Fruit fly (Drosophila melanogaster) whole organism: ENCODE measurements around the gene CG31717.

Source experiments
- CG8478 ChIP-seq: fragments of >200 bp; optimal IDR thresholded peaks from 2 replicates; lab custom pipeline; 2018; ENCODE audit warnings: inconsistent platforms
- Dll ChIP-seq: fragments of >200 bp; optimal IDR thresholded peaks from 2 replicates; lab custom pipeline; 2017
- EcR ChIP-seq, 2 experiments: fragments of >200 bp; optimal IDR thresholded peaks; 2 replicates each; lab custom pipeline; 2017; ENCODE audit warnings: missing biosample characterization in 2 of 2, missing genetic modification characterization in 2 of 2, missing genetic modification reagents in 2 of 2
- pan ChIP-seq: fragments of >200 bp; optimal IDR thresholded peaks from 2 replicates; lab custom pipeline; 2017
- psq ChIP-seq: fragments of >200 bp; optimal IDR thresholded peaks from 2 replicates; lab custom pipeline; 2017
- usp ChIP-seq: fragments of >200 bp; optimal IDR thresholded peaks from 2 replicates; lab custom pipeline; 2017; ENCODE audit warnings: missing biosample characterization, missing genetic modification characterization, mixed read lengths

CG31717 gene

DNA sequence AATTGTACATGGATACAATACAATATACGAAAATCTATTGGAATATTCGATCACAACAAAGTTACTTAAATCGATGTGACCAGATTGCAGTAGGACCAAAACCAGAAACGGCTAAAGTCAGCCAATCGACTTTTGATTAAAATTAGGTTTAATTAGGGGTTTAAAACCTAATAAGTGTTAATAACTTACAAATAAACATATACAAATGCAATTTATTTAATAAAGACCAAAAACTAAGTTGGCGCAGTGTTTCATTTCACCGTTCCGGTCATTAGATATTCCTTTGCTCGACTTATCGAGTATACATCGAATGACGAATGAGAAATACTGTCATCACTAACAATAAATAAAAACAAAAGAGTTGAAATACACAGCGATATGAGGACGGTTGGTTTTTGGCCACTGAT lies at the start of gene CG31717, which contains the start of gene bsk:
TSS of gene CG31717 (plus strand) at position 297 of the 407 bp plus-strand sequence.
TSS of gene bsk (minus strand) at position 61 of the 407 bp plus-strand sequence.
- TF ChIP-seq EcR (GFP tag; optimal IDR thresholded peaks at IDR 0.05; lab: Kevin White, UChicago) = no peak
- no peak for TF ChIP-seq CG8478 (lab: Kevin White, UChicago)
- no peak for TF ChIP-seq pan (lab: Kevin White, UChicago)
- no peak for TF ChIP-seq Dll (lab: Kevin White, UChicago)
- no peak for TF ChIP-seq psq
- no peak for TF ChIP-seq usp (GFP tag; lab: Kevin White, UChicago)

DNA sequence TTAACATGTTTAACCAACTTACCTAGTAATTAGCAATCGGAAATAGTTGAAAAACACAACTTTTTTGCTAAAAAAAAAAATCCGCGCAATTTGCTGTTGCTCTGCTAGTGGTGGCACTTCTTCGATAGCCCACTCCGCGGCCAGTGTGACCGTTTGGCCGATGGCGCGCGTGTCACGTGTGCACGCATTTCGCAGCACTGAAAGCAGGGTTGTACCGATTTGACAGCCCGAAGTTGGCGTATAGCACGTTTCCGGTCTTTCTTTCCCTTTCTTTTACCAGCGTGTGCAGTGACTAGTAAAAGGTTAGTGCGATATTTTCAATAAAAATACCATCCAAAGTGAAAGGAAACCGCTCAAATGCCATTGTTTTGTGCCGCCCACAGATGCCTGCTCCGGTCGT lies 49.7 kb upstream of the CG31717 start, which contains the start of the genes Ripalpha and RpL7:
TSS of gene Ripalpha (minus strand) at position 128 of the 400 bp plus-strand sequence.
TSS of gene RpL7 (plus strand) at position 158 of the 400 bp plus-strand sequence.
- TF ChIP-seq pan (lab: Kevin White, UChicago) (no peak), usp (GFP tag; lab: Kevin White, UChicago) (no peak), EcR (GFP tag; optimal IDR thresholded peaks at IDR 0.05; lab: Kevin White, UChicago) (no peak), Dll (lab: Kevin White, UChicago) (no peak), CG8478 (lab: Kevin White, UChicago) (no peak), psq (no peak)

DNA sequence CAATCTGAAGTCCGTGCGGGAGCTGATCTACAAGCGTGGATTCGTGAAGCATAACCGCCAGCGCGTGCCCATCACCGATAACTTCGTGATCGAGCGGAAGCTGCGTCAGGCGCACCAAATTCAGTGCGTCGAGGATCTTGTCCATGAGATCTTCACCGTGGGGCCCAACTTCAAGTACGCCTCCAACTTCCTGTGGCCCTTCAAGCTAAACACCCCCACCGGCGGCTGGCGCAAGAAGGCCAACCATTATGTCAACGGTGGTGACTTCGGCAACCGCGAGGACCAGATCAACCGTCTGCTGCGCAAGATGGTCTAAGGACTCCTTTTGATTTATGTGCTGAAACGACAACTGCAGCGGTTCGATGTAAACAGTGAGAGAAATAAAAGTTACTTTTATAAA lies 48.8 kb upstream of the CG31717 start:
- no peak for TF ChIP-seq Dll (lab: Kevin White, UChicago)

DNA sequence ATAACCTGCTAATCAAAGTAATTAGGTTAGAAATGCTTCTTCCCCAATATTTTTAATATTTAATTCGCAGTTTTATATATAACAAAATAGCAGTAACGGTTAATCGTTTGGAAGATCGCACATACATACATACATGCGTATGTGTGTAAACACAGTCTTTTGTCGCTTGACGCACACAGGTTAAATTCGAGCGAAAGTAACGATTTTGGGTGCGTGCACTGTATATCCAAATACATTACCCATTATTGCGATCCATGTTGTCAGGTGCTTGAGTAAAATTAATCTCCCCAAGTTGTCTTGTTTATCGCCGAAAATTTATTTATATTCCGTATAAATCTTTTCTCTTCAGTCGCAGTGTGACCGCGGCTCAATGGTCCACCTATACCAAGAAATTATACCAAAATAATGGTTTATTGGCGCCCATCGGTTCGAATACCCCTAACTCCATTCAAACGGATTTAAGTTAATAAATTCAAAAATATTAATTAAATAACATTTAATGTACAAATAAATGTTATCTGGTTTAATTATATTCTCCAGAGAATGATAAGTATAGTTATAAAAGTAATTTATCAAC lies 46.5 kb upstream of the CG31717 start, which contains the start of gene CG34159:
TSS of gene CG34159 (minus strand) at position 385 of the 577 bp plus-strand sequence.
- no peak for TF ChIP-seq Dll (lab: Kevin White, UChicago)

DNA sequence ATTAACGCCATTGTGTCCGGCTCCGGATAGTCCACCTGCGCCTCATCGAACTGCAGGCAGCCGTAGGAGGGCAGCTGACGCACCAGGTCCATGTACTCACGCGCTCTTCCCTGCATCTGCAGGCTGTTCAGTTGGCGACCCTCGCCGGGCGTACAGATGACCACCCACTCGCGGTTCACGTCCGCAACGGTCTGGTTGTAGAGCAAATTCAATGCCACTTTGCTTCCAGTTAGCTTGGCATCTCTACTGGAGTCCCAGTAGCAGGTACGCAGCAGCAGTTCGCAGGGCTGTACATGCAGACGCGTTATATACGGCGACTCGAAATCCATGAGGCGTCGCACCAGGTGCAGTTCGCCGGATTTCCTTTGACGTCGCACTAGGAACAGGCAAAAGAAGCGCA lies 44.6 kb upstream of the CG31717 start:
- TF ChIP-seq pan (lab: Kevin White, UChicago) (no peak), usp (GFP tag; lab: Kevin White, UChicago) (no peak), EcR (GFP tag; optimal IDR thresholded peaks at IDR 0.05; lab: Kevin White, UChicago) (no peak), psq (no peak), Dll (lab: Kevin White, UChicago) (no peak)

DNA sequence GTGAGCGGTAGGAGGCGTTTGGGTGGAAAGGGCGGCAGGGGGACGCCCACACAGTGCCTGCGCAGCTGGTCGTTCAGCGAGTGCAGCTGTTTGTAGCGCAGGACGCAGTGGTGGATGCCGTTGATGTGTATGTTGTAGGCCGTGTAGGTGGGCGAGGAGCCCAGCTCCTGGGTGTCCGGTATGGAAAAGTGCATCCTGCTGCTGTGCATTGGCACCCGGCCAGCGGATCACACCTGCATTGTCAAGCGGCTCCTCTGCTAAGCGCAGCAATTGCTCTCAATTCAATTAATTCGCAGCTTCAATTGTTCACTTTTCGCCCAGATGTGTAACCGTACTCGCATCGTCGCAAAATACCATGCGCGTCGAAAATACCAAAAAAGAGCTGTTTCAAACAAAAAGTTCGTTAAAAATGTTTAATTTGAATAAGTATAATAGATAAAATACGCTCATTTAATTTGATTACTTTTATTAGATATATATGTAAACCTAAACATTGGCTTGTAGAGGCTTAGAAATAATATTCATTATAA lies 43.8 kb upstream of the CG31717 start, which contains the start of gene Snx17:
TSS of gene Snx17 (minus strand) at position 329 of the 530 bp plus-strand sequence.
- no peak for TF ChIP-seq Dll (lab: Kevin White, UChicago)
- TF ChIP-seq CG8478 (lab: Kevin White, UChicago) = no peak
- no peak for TF ChIP-seq pan (lab: Kevin White, UChicago)
- TF ChIP-seq psq = no peak
- no peak for TF ChIP-seq usp (GFP tag; lab: Kevin White, UChicago)
- no peak for TF ChIP-seq EcR (GFP tag; optimal IDR thresholded peaks at IDR 0.05; lab: Kevin White, UChicago)

DNA sequence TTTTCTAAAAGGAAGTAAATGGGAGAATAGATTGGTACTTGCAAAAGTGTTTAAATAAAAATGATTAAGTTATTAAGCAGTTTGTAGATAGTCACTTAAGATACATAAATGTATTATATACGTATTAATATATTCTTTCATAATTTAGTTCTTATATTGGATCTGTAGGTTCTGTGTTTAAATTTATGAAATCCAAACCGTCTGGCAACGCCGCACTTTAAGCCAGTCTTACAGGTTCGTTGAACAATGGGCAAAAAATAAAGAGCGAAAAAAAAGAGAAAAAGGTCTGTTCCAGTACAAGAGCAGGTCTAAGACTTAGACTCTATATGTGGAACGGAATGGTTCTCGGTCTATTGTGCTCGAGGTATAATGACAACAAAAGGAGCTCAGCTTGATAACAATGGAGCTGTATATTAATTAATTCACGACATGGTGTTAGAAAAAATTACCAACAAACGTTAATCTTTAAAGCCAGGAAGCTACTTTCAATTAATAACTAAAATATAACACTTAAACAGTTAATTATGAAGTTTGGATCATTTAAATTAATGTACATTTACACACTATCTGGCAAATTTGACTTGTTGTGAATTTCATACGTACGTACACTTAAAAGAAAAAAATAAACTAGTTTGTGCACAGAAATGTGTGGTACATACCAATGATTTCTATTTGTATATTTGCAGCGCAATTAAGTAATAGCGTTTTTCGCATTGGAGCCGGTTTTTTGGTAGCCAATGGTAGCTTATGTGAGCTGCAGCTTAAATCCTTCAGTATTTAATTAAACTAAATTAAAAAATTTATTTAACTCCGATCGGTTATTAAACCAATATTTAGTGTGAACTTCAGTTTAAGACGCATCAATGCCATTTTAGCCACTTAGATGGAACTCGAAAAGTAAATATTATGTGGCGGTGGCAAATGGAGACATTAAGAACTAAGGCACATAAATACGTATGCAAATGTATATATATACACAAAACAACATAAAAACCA lies 41.4 kb upstream of the CG31717 start, which contains the start of gene CG5731:
TSS of gene CG5731 (minus strand) at position 946 of the 996 bp plus-strand sequence.
- TF ChIP-seq Dll (lab: Kevin White, UChicago) (no peak), CG8478 (lab: Kevin White, UChicago) (no peak), EcR (GFP tag; optimal IDR thresholded peaks at IDR 0.05; lab: Kevin White, UChicago) (no peak), usp (GFP tag; lab: Kevin White, UChicago) (no peak), pan (lab: Kevin White, UChicago) (no peak), psq (no peak)

DNA sequence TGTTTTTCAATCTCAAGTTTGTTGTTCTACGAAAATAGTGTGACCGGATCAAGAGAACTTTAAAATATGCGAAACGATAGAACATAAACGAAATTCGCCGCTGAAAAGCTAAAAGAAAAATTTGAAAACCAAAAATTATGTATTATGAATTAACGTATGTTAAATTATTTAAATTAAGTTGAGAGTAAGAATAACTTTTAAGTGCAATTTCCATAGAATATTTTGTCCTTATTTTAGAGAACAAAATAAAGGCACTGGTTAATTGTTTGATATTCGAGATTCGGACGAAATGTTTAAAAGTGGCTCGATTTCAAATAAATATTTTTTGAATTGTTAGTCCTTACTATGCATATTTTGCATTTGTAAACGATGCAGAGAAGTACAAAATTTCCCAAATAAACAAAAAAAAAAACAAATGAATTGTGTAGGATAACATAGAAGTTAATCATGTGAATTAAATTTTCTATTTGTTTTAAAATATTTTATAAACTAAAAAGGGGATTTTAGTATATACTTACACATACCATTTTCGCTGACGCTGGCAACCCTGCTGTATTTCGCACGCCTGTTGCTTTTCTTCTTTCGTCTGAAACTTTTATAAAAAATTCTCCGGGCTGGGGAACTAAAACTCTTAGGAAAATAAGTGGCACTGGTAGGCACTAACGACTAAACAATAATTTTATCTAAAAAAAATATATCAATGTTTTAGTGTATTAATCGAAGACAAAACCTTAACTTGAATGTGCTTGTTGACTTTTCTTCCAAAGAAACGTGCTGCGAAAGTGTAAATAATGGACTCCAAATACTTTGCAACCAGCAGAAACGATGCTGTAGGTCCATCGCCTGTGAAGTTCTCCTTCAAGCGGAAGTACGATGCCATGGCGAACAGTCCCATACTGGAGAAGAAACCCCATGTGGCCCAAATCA lies 39.6 kb upstream of the CG31717 start, which contains the start of the genes CG5727 and ath:
TSS of gene CG5727 (minus strand) at position 51 of the 927 bp plus-strand sequence.
TSS of gene ath (plus strand) at position 513 of the 927 bp plus-strand sequence.
- no peak for TF ChIP-seq psq
- TF ChIP-seq Dll (lab: Kevin White, UChicago) = no peak
- no peak for TF ChIP-seq EcR (GFP tag; optimal IDR thresholded peaks at IDR 0.05; lab: Kevin White, UChicago)
- no peak for TF ChIP-seq CG8478 (lab: Kevin White, UChicago)
- TF ChIP-seq usp (GFP tag; lab: Kevin White, UChicago) = no peak
- TF ChIP-seq pan (lab: Kevin White, UChicago) = no peak

DNA sequence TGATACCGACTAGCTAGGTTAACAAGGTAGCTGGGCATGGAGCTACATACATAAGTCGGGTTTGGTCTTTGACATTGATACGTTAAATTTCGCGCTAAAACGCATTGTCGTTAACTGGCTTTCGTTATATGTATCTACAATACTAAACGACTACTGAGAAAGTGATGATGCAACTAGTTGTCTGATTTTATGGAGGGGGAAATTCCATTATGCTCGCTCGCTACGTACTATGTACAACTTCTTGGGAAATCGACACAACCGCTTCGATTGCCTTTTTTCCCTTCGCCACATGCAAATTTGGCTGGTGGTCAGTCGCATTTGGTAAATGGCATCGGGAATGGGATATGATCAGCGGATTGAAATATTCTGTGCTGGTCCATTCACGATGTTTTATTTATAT lies 30.5 kb upstream of the CG31717 start:
- no peak for TF ChIP-seq psq
- TF ChIP-seq pan (lab: Kevin White, UChicago) = no peak
- no peak for TF ChIP-seq CG8478 (lab: Kevin White, UChicago)
- TF ChIP-seq Dll (lab: Kevin White, UChicago) = no peak
- no peak for TF ChIP-seq usp (GFP tag; lab: Kevin White, UChicago)
- TF ChIP-seq EcR (GFP tag; optimal IDR thresholded peaks at IDR 0.05; lab: Kevin White, UChicago) = no peak
